Fruit fly (Drosophila melanogaster) whole organism, embryonic: ENCODE measurements around the gene CG42820.

Experiments
- Asciz ChIP-seq: fragments of 200-800 bp; sonication (Bioruptor generic); optimal IDR thresholded peaks from 2 replicates; lab custom pipeline; 2017; ENCODE audit warnings: missing biosample characterization, mild to moderate bottlenecking, missing genetic modification characterization, missing genetic modification reagents
- CG10321 ChIP-seq: fragments of 200-800 bp; sonication (Bioruptor generic); IDR thresholded peaks from 2 replicates; pipeline ENCODE4 v1.3.6; 2022; ENCODE audit warnings: missing biosample characterization, missing genetic modification characterization
- CG10462 ChIP-seq: fragments of 200-800 bp; sonication (Bioruptor generic); optimal IDR thresholded peaks from 2 replicates; lab custom pipeline; 2016; ENCODE audit warnings: missing biosample characterization, missing genetic modification characterization
- CG11456 ChIP-seq: fragments of 200-800 bp; sonication (Bioruptor generic); IDR thresholded peaks from 3 replicates; pipeline ENCODE4 v1.3.6; 2022; ENCODE audit warnings: missing biosample characterization, missing genetic modification characterization
- CG12219 ChIP-seq: fragments of 200-800 bp; sonication (Bioruptor generic); optimal IDR thresholded peaks from 3 replicates; lab custom pipeline; 2018; ENCODE audit warnings: missing biosample characterization, mild to moderate bottlenecking, missing genetic modification characterization
- CG12391 ChIP-seq: fragments of 200-800 bp; sonication (Bioruptor generic); optimal IDR thresholded peaks from 3 replicates; lab custom pipeline; 2018; ENCODE audit warnings: missing biosample characterization, mild to moderate bottlenecking, missing genetic modification characterization, moderate library complexity
- CG12659 ChIP-seq: fragments of 200-800 bp; sonication (Bioruptor generic); optimal IDR thresholded peaks from 3 replicates; lab custom pipeline; 2017; ENCODE audit warnings: mild to moderate bottlenecking, missing biosample characterization, missing genetic modification reagents, missing genetic modification characterization
- CG13123 ChIP-seq: fragments of 200-800 bp; sonication (Bioruptor generic); optimal IDR thresholded peaks from 2 replicates; lab custom pipeline; 2016; ENCODE audit warnings: missing biosample characterization, missing genetic modification characterization
- CG13624 ChIP-seq: fragments of 200-800 bp; sonication (Bioruptor generic); optimal IDR thresholded peaks from 2 replicates; lab custom pipeline; 2016; ENCODE audit warnings: missing biosample characterization, missing genetic modification characterization
- CG13775 ChIP-seq: fragments of 200-800 bp; sonication (Bioruptor generic); optimal IDR thresholded peaks from 3 replicates; lab custom pipeline; 2017; ENCODE audit warnings: missing biosample characterization, mild to moderate bottlenecking, missing genetic modification characterization
- CG16779 ChIP-seq: fragments of 200-800 bp; sonication (Bioruptor generic); IDR thresholded peaks from 2 replicates; pipeline ENCODE4 v1.3.6; 2022; ENCODE audit warnings: missing biosample characterization, missing genetic modification characterization
- CG17186 ChIP-seq: fragments of 200-800 bp; sonication (Bioruptor generic); optimal IDR thresholded peaks from 3 replicates; lab custom pipeline; 2017; ENCODE audit warnings: missing biosample characterization, missing genetic modification reagents, missing genetic modification characterization
- CG17568 ChIP-seq: fragments of 200-800 bp; sonication (Bioruptor generic); optimal IDR thresholded peaks from 2 replicates; lab custom pipeline; 2018; ENCODE audit warnings: missing biosample characterization, mild to moderate bottlenecking, missing genetic modification characterization, moderate library complexity
- CG17612 ChIP-seq: fragments of 200-800 bp; sonication (Bioruptor generic); IDR thresholded peaks from 2 replicates; pipeline ENCODE4 v1.3.6; 2022; ENCODE audit warnings: missing biosample characterization, missing genetic modification characterization
- CG2889 ChIP-seq: fragments of 200-800 bp; sonication (Bioruptor generic); IDR thresholded peaks from 3 replicates; pipeline ENCODE4 v1.3.6; 2022; ENCODE audit warnings: missing biosample characterization, missing genetic modification characterization
- CG4617 ChIP-seq: fragments of 200-800 bp; sonication (Bioruptor generic); optimal IDR thresholded peaks from 3 replicates; lab custom pipeline; 2016; ENCODE audit warnings: missing biosample characterization, missing genetic modification characterization, borderline replicate concordance
- CG5245 ChIP-seq: fragments of 200-800 bp; sonication (Bioruptor generic); optimal IDR thresholded peaks from 3 replicates; lab custom pipeline; 2016; ENCODE audit warnings: missing biosample characterization, missing genetic modification characterization
- CG6689 ChIP-seq: fragments of 200-800 bp; sonication (Bioruptor generic); IDR thresholded peaks from 2 replicates; pipeline ENCODE4 v1.3.6; 2022; ENCODE audit warnings: missing biosample characterization, missing genetic modification characterization
- CG7786 ChIP-seq: fragments of 200-800 bp; sonication (Bioruptor generic); optimal IDR thresholded peaks from 2 replicates; lab custom pipeline; 2016; ENCODE audit warnings: missing biosample characterization, missing genetic modification characterization
- CG7928 ChIP-seq: fragments of 200-800 bp; sonication (Bioruptor generic); optimal IDR thresholded peaks from 2 replicates; lab custom pipeline; 2017; ENCODE audit warnings: missing biosample characterization, mild to moderate bottlenecking, missing genetic modification characterization
- CG8089 ChIP-seq: fragments of 200-800 bp; sonication (Bioruptor generic); optimal IDR thresholded peaks from 3 replicates; lab custom pipeline; 2016; ENCODE audit warnings: missing biosample characterization, missing genetic modification characterization
- CG8388 ChIP-seq: fragments of 200-800 bp; sonication (Bioruptor generic); optimal IDR thresholded peaks from 2 replicates; lab custom pipeline; 2019; ENCODE audit warnings: missing biosample characterization, mild to moderate bottlenecking, missing genetic modification characterization, moderate library complexity
- CG9437 ChIP-seq: fragments of 200-800 bp; sonication (Bioruptor generic); optimal IDR thresholded peaks from 2 replicates; lab custom pipeline; 2018; ENCODE audit warnings: missing biosample characterization, mild to moderate bottlenecking, missing genetic modification characterization
- Dek ChIP-seq: fragments of 200-800 bp; sonication (Bioruptor generic); optimal IDR thresholded peaks from 3 replicates; lab custom pipeline; 2019; ENCODE audit warnings: missing biosample characterization, mild to moderate bottlenecking, missing genetic modification characterization, moderate library complexity
- Elba2 ChIP-seq: fragments of 200-800 bp; sonication (Bioruptor generic); optimal IDR thresholded peaks from 3 replicates; lab custom pipeline; 2016; ENCODE audit warnings: missing biosample characterization, missing genetic modification characterization
- Hand ChIP-seq: fragments of 200-800 bp; sonication (Bioruptor generic); optimal IDR thresholded peaks from 2 replicates; lab custom pipeline; 2017; ENCODE audit warnings: mild to moderate bottlenecking, missing biosample characterization, missing genetic modification reagents, missing genetic modification characterization
- Hmr ChIP-seq: fragments of 200-800 bp; sonication (Bioruptor generic); optimal IDR thresholded peaks from 3 replicates; lab custom pipeline; 2017; ENCODE audit warnings: mild to moderate bottlenecking, missing biosample characterization, missing genetic modification reagents, missing genetic modification characterization
- Hr39 ChIP-seq: fragments of >200 bp; optimal IDR thresholded peaks from 2 replicates; lab custom pipeline; 2017
- MBD-R2 ChIP-seq: fragments of 200-800 bp; sonication (Bioruptor generic); IDR thresholded peaks from 2 replicates; pipeline ENCODE4 v1.3.6; 2022; ENCODE audit warnings: missing biosample characterization, missing genetic modification characterization
- Scr ChIP-seq: fragments of 200-800 bp; sonication (Bioruptor generic); IDR thresholded peaks from 2 replicates; pipeline ENCODE4 v1.3.6; 2022; ENCODE audit warnings: missing biosample characterization, missing genetic modification characterization; ENCODE audit not compliant: partially characterized antibody
- Vsx1 ChIP-seq: fragments of 200-800 bp; sonication (Bioruptor generic); optimal IDR thresholded peaks from 2 replicates; lab custom pipeline; 2017; ENCODE audit warnings: missing biosample characterization, mild to moderate bottlenecking, missing genetic modification characterization, missing genetic modification reagents
- bab2 ChIP-seq: fragments of 200-800 bp; sonication (Bioruptor generic); optimal IDR thresholded peaks from 2 replicates; lab custom pipeline; 2016; ENCODE audit warnings: missing biosample characterization, missing genetic modification characterization
- bbx ChIP-seq: fragments of 200-800 bp; sonication (Bioruptor generic); IDR thresholded peaks from 2 replicates; pipeline ENCODE4 v1.3.6; 2022; ENCODE audit warnings: missing biosample characterization, missing genetic modification characterization; ENCODE audit not compliant: partially characterized antibody
- bsh ChIP-seq, 2 experiments: fragments of 200-800 bp; sonication (Bioruptor generic); optimal IDR thresholded peaks; 2 replicates each; lab custom pipeline; 2017 to 2018; ENCODE audit warnings: mild to moderate bottlenecking in 2 of 2, missing biosample characterization in 2 of 2, missing genetic modification characterization in 2 of 2, moderate library complexity in 1 of 2
- fd3F ChIP-seq: fragments of 200-800 bp; sonication (Bioruptor generic); optimal IDR thresholded peaks from 2 replicates; lab custom pipeline; 2018; ENCODE audit warnings: missing biosample characterization, mild to moderate bottlenecking, missing genetic modification characterization, moderate library complexity
- fru ChIP-seq: fragments of >200 bp; optimal IDR thresholded peaks from 2 replicates; lab custom pipeline; 2017
- hbn ChIP-seq: fragments of 200-800 bp; sonication (Bioruptor generic); IDR thresholded peaks from 2 replicates; pipeline ENCODE4 v1.3.6; 2022; ENCODE audit warnings: missing biosample characterization, missing genetic modification characterization; ENCODE audit not compliant: partially characterized antibody
- insv ChIP-seq, 2 experiments: fragments of 200-800 bp; sonication (Bioruptor generic); optimal IDR thresholded peaks; 3 replicates each; lab custom pipeline; 2016 to 2018; ENCODE audit warnings: missing biosample characterization in 2 of 2, missing genetic modification characterization in 2 of 2
- inv ChIP-seq: fragments of 200-800 bp; sonication (Bioruptor generic); IDR thresholded peaks from 2 replicates; pipeline ENCODE4 v1.3.6; 2022; ENCODE audit warnings: missing biosample characterization, missing genetic modification characterization; ENCODE audit not compliant: partially characterized antibody
- knrl ChIP-seq: fragments of 200-800 bp; sonication (Bioruptor generic); IDR thresholded peaks from 3 replicates; pipeline ENCODE4 v1.3.6; 2022; ENCODE audit warnings: missing biosample characterization, missing genetic modification characterization; ENCODE audit not compliant: partially characterized antibody
- lola ChIP-seq, 3 experiments: fragments of >200 bp in 2 of 3; fragments of 200-800 bp in 1 of 3; sonication (Bioruptor generic) in 1 of 3; optimal IDR thresholded peaks; 2 replicates each; lab custom pipeline; 2017 to 2019; ENCODE audit warnings: missing biosample characterization in 3 of 3, missing genetic modification characterization in 3 of 3, mild to moderate bottlenecking in 1 of 3, moderate library complexity in 1 of 3
- mam ChIP-seq: fragments of 200-800 bp; sonication (Bioruptor generic); optimal IDR thresholded peaks from 3 replicates; lab custom pipeline; 2016; ENCODE audit warnings: missing biosample characterization, missing genetic modification characterization
- odd ChIP-seq: fragments of 200-800 bp; sonication (Bioruptor generic); optimal IDR thresholded peaks from 2 replicates; lab custom pipeline; 2017; ENCODE audit warnings: missing biosample characterization, mild to moderate bottlenecking, missing genetic modification characterization
- peb ChIP-seq: fragments of 200-800 bp; sonication (Bioruptor generic); IDR thresholded peaks from 2 replicates; pipeline ENCODE4 v1.3.6; 2022; ENCODE audit warnings: missing biosample characterization, missing genetic modification characterization
- psq ChIP-seq: fragments of 200-800 bp; sonication (Bioruptor generic); optimal IDR thresholded peaks from 2 replicates; lab custom pipeline; 2017; ENCODE audit warnings: missing biosample characterization, missing genetic modification characterization
- sug ChIP-seq: fragments of 200-800 bp; optimal IDR thresholded peaks from 2 replicates; lab custom pipeline; 2019; ENCODE audit warnings: missing biosample characterization, mild to moderate bottlenecking, missing genetic modification characterization, moderate library complexity
- tgo ChIP-seq: fragments of 200-800 bp; sonication (Bioruptor generic); IDR thresholded peaks from 3 replicates; pipeline ENCODE4 v1.3.6; 2022; ENCODE audit warnings: missing biosample characterization, missing genetic modification characterization
- tup ChIP-seq: fragments of 200-800 bp; sonication (Bioruptor generic); optimal IDR thresholded peaks from 2 replicates; lab custom pipeline; 2016; ENCODE audit warnings: missing biosample characterization, mild to moderate bottlenecking, missing genetic modification characterization, moderate library complexity
- vnd ChIP-seq: fragments of 200-800 bp; sonication (Bioruptor generic); IDR thresholded peaks from 3 replicates; pipeline ENCODE4 v1.3.6; 2022; ENCODE audit warnings: missing biosample characterization, missing genetic modification characterization; ENCODE audit not compliant: partially characterized antibody
- wek ChIP-seq: fragments of 200-800 bp; sonication (Bioruptor generic); optimal IDR thresholded peaks from 3 replicates; lab custom pipeline; 2018; ENCODE audit warnings: missing biosample characterization, mild to moderate bottlenecking, missing genetic modification characterization, moderate library complexity

CG42820 gene

DNA sequence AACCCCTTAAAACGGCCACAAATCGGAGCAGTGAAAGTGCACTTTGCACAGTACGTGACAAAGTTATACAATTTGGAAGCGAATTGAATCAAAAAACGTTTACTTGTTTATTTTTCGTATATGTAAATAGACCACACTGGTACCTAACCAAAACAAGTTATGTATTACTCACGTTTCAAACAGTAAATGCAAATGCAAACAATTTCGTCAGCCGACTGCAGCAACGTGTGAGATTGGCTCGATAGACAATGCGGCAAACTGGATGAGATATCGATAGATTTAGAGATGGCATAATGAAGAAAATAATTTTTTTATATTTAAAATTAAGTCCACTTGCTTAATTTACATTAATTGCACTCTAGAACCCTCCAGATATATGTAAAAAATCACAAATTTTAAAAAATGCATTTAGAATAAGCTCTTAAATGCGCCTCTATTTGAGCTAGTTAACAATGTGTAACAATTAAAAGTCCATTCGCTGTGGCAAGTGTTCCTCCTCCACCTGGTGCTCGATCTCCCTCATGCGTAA, 10.6 kb downstream of the CG42820 start, which contains the start of gene AlaRS (continued):
- TF ChIP-seq Vsx1 (GFP tag; lab: Kevin White, UChicago): no peak
- peak; percentile 27 for TF ChIP-seq odd (GFP tag; lab: Kevin White, UChicago)
- peak; percentile 57 for TF ChIP-seq hbn
- TF ChIP-seq CG7928 (GFP tag; lab: Kevin White, UChicago): no peak
- TF ChIP-seq Scr (GFP tag; lab: Robert Waterston, UW): peak; percentile 75
- peak; percentile 67 for TF ChIP-seq CG12391 (tag; lab: Kevin White, UChicago)
- no peak for TF ChIP-seq CG2889 (GFP tag; lab: Robert Waterston, UW)
- TF ChIP-seq Dek: no peak
- peak; percentile 8 to 35 for TF ChIP-seq bsh (GFP tag; optimal IDR thresholded peaks at IDR 0.05; lab: Kevin White, UChicago)
- no peak for TF ChIP-seq CG17612 (GFP tag; lab: Robert Waterston, UW)
- no peak for TF ChIP-seq insv (GFP tag; optimal IDR thresholded peaks at IDR 0.05; lab: Kevin White, UChicago)
- no peak for TF ChIP-seq CG10462 (GFP tag; lab: Kevin White, UChicago)
- no peak for TF ChIP-seq CG10321 (GFP tag; lab: Robert Waterston, UW)
- TF ChIP-seq CG9437 (GFP tag; lab: Kevin White, UChicago): no peak
- TF ChIP-seq CG11456 (GFP tag; lab: Robert Waterston, UW): no peak
- peak; percentile 47 for TF ChIP-seq CG4617 (GFP tag; lab: Kevin White, UChicago)
- peak; percentile 47; the same call in 2 of the 3 replicates for TF ChIP-seq vnd (GFP tag; lab: Robert Waterston, UW)
- TF ChIP-seq peb (GFP tag; lab: Robert Waterston, UW): no peak
- TF ChIP-seq CG5245 (GFP tag; lab: Kevin White, UChicago): no peak
- TF ChIP-seq Elba2: no peak
- no peak for TF ChIP-seq CG13123
- TF ChIP-seq Hand: no peak
- no peak for TF ChIP-seq tup
- peak in 1 of 3 experiments; percentile 29 for TF ChIP-seq lola (GFP tag; optimal IDR thresholded peaks at IDR 0.05; lab: Kevin White, UChicago)
- peak; percentile 59; the same call in 2 of the 3 replicates for TF ChIP-seq knrl (GFP tag; lab: Robert Waterston, UW)
- TF ChIP-seq bab2 (GFP tag; lab: Kevin White, UChicago): no peak
- TF ChIP-seq MBD-R2 (GFP tag; lab: Robert Waterston, UW): peak; percentile 72
- TF ChIP-seq CG13775: peak; percentile 44
- TF ChIP-seq CG7786 (GFP tag; lab: Kevin White, UChicago): no peak
- peak; percentile 37 for TF ChIP-seq CG8388 (GFP tag; lab: Kevin White, UChicago)
- TF ChIP-seq CG17568 (GFP tag; lab: Kevin White, UChicago): peak; percentile 29
- TF ChIP-seq CG16779 (GFP tag; lab: Robert Waterston, UW): no peak
- peak; percentile 57; the same call in 1 of the 2 replicates for TF ChIP-seq bbx (GFP tag; lab: Robert Waterston, UW)
- peak; percentile 16 for TF ChIP-seq Asciz (GFP tag; lab: Kevin White, UChicago)
- no peak for TF ChIP-seq psq (GFP tag; lab: Kevin White, UChicago)
- TF ChIP-seq inv (GFP tag; lab: Robert Waterston, UW): peak; percentile 46
- no peak for TF ChIP-seq CG17186
- TF ChIP-seq sug: peak; percentile 33
- peak; percentile 25 for TF ChIP-seq mam (GFP tag; lab: Kevin White, UChicago)
- TF ChIP-seq wek (GFP tag; lab: Kevin White, UChicago): no peak
- peak; percentile 57 for TF ChIP-seq CG12659 (GFP tag; lab: Kevin White, UChicago)
- TF ChIP-seq tgo (GFP tag; lab: Robert Waterston, UW): peak; percentile 13; the same call in 1 of the 3 replicates
- TF ChIP-seq CG12219: peak; percentile 3
- TF ChIP-seq CG6689 (GFP tag; lab: Robert Waterston, UW): peak; percentile 24; the same call in 1 of the 2 replicates
- TF ChIP-seq fru (lab: Kevin White, UChicago): no peak
- no peak for TF ChIP-seq Hr39 (lab: Kevin White, UChicago)
- no peak for TF ChIP-seq fd3F (GFP tag; lab: Kevin White, UChicago)
- TF ChIP-seq CG13624: peak; percentile 20
- peak; percentile 30 for TF ChIP-seq Hmr (GFP tag; lab: Kevin White, UChicago)
- TF ChIP-seq CG8089 (GFP tag; lab: Kevin White, UChicago): no peak
